Worm (Caenorhabditis elegans) whole organism, L2 larva: ENCODE results near the gene ZK1067.3.
A peak's percentile ranks its signal among the peaks of the same experiment; 100 is the strongest.

Source experiments
- C34F6.9 ChIP-seq: fragments of 150-350 bp; optimal IDR thresholded peaks from 2 replicates; lab custom pipeline; 2014; ENCODE audit warnings: missing biosample characterization, missing genetic modification characterization
- F13H6.1 ChIP-seq: sonication (generic microtip); optimal IDR thresholded peaks from 2 replicates; lab custom pipeline; 2016; ENCODE audit warnings: missing genetic modification characterization, missing compliant biosample characterization
- R02D3.7 ChIP-seq: fragments of 150-350 bp; optimal IDR thresholded peaks from 2 replicates; lab custom pipeline; 2014; ENCODE audit warnings: missing biosample characterization, missing genetic modification characterization
- Y55F3AM.14 ChIP-seq: fragments of 200-800 bp; sonication (Bioruptor generic); optimal IDR thresholded peaks from 2 replicates; lab custom pipeline; 2018; ENCODE audit warnings: mild to moderate bottlenecking, missing genetic modification characterization, missing compliant biosample characterization
- ZK546.5 ChIP-seq: sonication (generic microtip); optimal IDR thresholded peaks from 2 replicates; lab custom pipeline; 2017; ENCODE audit warnings: missing biosample characterization, missing genetic modification characterization
- blmp-1 ChIP-seq: sonication (generic microtip); optimal IDR thresholded peaks from 2 replicates; lab custom pipeline; 2017; ENCODE audit warnings: missing genetic modification characterization, mild to moderate bottlenecking, missing compliant biosample characterization, antibody characterized with exemption, moderate library complexity; ENCODE audit not compliant: insufficient read depth
- ceh-82 ChIP-seq: fragments of 150-350 bp; optimal IDR thresholded peaks from 2 replicates; lab custom pipeline; 2014; ENCODE audit warnings: missing biosample characterization, missing genetic modification characterization
- crh-2 ChIP-seq: sonication (generic microtip); optimal IDR thresholded peaks from 2 replicates; lab custom pipeline; 2017; ENCODE audit warnings: missing biosample characterization, missing genetic modification characterization
- dmd-4 ChIP-seq: sonication (generic microtip); optimal IDR thresholded peaks from 2 replicates; lab custom pipeline; 2017; ENCODE audit warnings: missing biosample characterization, missing genetic modification characterization
- elt-1 ChIP-seq: fragments of 150-350 bp; optimal IDR thresholded peaks from 2 replicates; lab custom pipeline; 2014; ENCODE audit warnings: missing biosample characterization, missing genetic modification characterization
- elt-3 ChIP-seq: sonication (generic microtip); optimal IDR thresholded peaks from 2 replicates; lab custom pipeline; 2017; ENCODE audit warnings: missing biosample characterization, missing genetic modification characterization
- lin-11 ChIP-seq: fragments of 150-350 bp; sonication (generic microtip); optimal IDR thresholded peaks from 2 replicates; lab custom pipeline; 2014; ENCODE audit warnings: missing biosample characterization, missing genetic modification characterization, inconsistent platforms, mixed read lengths
- lin-13 ChIP-seq: fragments of 150-350 bp; optimal IDR thresholded peaks from 2 replicates; lab custom pipeline; 2014; ENCODE audit warnings: missing biosample characterization, missing genetic modification reagents, missing genetic modification characterization
- lin-39 ChIP-seq: fragments of 150-350 bp; optimal IDR thresholded peaks from 2 replicates; lab custom pipeline; 2014; ENCODE audit warnings: missing biosample characterization, missing genetic modification reagents, missing genetic modification characterization
- lsy-2 ChIP-seq, 2 experiments: fragments of 150-350 bp in 1 of 2; sonication (generic microtip) in 1 of 2; optimal IDR thresholded peaks; 2 replicates each; lab custom pipeline; 2014 to 2017; ENCODE audit warnings: missing biosample characterization in 2 of 2, missing genetic modification characterization in 2 of 2
- mab-5 ChIP-seq: fragments of 150-350 bp; optimal IDR thresholded peaks from 2 replicates; lab custom pipeline; 2014; ENCODE audit warnings: missing biosample characterization, missing genetic modification characterization
- mbf-1 ChIP-seq: sonication (generic microtip); optimal IDR thresholded peaks from 2 replicates; lab custom pipeline; 2017; ENCODE audit warnings: missing biosample characterization, missing genetic modification characterization
- nhr-10 ChIP-seq: sonication (generic microtip); optimal IDR thresholded peaks from 2 replicates; lab custom pipeline; 2017; ENCODE audit warnings: missing biosample characterization, missing genetic modification characterization
- nhr-11 ChIP-seq: fragments of 150-350 bp; optimal IDR thresholded peaks from 2 replicates; lab custom pipeline; 2014; ENCODE audit warnings: missing biosample characterization, missing genetic modification characterization
- nhr-12 ChIP-seq: fragments of 150-350 bp; optimal IDR thresholded peaks from 2 replicates; lab custom pipeline; 2014; ENCODE audit warnings: missing biosample characterization, missing genetic modification characterization
- nhr-129 ChIP-seq: fragments of 150-350 bp; optimal IDR thresholded peaks from 2 replicates; lab custom pipeline; 2014; ENCODE audit warnings: missing biosample characterization, missing genetic modification characterization
- nhr-21 ChIP-seq: fragments of 150-350 bp; optimal IDR thresholded peaks from 2 replicates; lab custom pipeline; 2014; ENCODE audit warnings: missing biosample characterization, missing genetic modification characterization
- nhr-23 ChIP-seq: fragments of 150-350 bp; optimal IDR thresholded peaks from 2 replicates; lab custom pipeline; 2014; ENCODE audit warnings: missing biosample characterization, missing genetic modification reagents, missing genetic modification characterization
- nhr-237 ChIP-seq: fragments of 150-350 bp; optimal IDR thresholded peaks from 2 replicates; lab custom pipeline; 2014; ENCODE audit warnings: missing biosample characterization, missing genetic modification characterization
- nhr-25 ChIP-seq: fragments of 150-350 bp; sonication (generic microtip); optimal IDR thresholded peaks from 3 replicates; lab custom pipeline; 2014; ENCODE audit warnings: missing biosample characterization, missing genetic modification characterization
- peb-1 ChIP-seq: fragments of 150-350 bp; optimal IDR thresholded peaks from 2 replicates; lab custom pipeline; 2014; ENCODE audit warnings: missing biosample characterization, missing genetic modification characterization
- sem-4 ChIP-seq: fragments of 150-350 bp; optimal IDR thresholded peaks from 2 replicates; lab custom pipeline; 2014; ENCODE audit warnings: missing biosample characterization, missing genetic modification reagents, missing genetic modification characterization
- skn-1 ChIP-seq: sonication (generic microtip); optimal IDR thresholded peaks from 2 replicates; lab custom pipeline; 2017; ENCODE audit warnings: missing biosample characterization, missing genetic modification characterization
- sma-3 ChIP-seq: sonication (generic microtip); optimal IDR thresholded peaks from 2 replicates; lab custom pipeline; 2016; ENCODE audit warnings: missing genetic modification reagents, missing genetic modification characterization, missing compliant biosample characterization
- sma-9 ChIP-seq, 2 experiments: fragments of 150-350 bp in 1 of 2; sonication (generic microtip) in 1 of 2; optimal IDR thresholded peaks; 2 replicates each; lab custom pipeline; 2014 to 2016; ENCODE audit warnings: missing genetic modification characterization in 2 of 2, mild to moderate bottlenecking in 1 of 2, missing biosample characterization in 1 of 2, missing compliant biosample characterization in 1 of 2, missing genetic modification reagents in 1 of 2, moderate library complexity in 1 of 2
- snpc-4 ChIP-seq: fragments of 150-350 bp; optimal IDR thresholded peaks from 2 replicates; lab custom pipeline; 2014; ENCODE audit warnings: missing biosample characterization, missing genetic modification characterization
- unc-39 ChIP-seq: fragments of 150-350 bp; optimal IDR thresholded peaks from 2 replicates; lab custom pipeline; 2014; ENCODE audit warnings: missing biosample characterization, missing genetic modification characterization
- unc-55 ChIP-seq: fragments of 150-350 bp; sonication (generic microtip); optimal IDR thresholded peaks from 3 replicates; lab custom pipeline; 2014; ENCODE audit warnings: missing biosample characterization, missing genetic modification reagents, missing genetic modification characterization
- unc-62 ChIP-seq: fragments of 150-350 bp; optimal IDR thresholded peaks from 2 replicates; lab custom pipeline; 2014; ENCODE audit warnings: missing biosample characterization, missing genetic modification reagents, missing genetic modification characterization
- ztf-1 ChIP-seq: fragments of 200-800 bp; sonication (Bioruptor generic); conservative IDR thresholded peaks from 2 replicates; pipeline ENCODE4 v1.3.6; 2022; ENCODE audit warnings: missing genetic modification characterization, missing compliant biosample characterization
- ztf-11 ChIP-seq: sonication (generic microtip); optimal IDR thresholded peaks from 2 replicates; lab custom pipeline; 2017; ENCODE audit warnings: missing biosample characterization, missing genetic modification characterization
- ztf-4 ChIP-seq: fragments of 150-350 bp; optimal IDR thresholded peaks from 2 replicates; lab custom pipeline; 2014; ENCODE audit warnings: missing biosample characterization, missing genetic modification characterization

The ZK1067.3 gene

DNA sequence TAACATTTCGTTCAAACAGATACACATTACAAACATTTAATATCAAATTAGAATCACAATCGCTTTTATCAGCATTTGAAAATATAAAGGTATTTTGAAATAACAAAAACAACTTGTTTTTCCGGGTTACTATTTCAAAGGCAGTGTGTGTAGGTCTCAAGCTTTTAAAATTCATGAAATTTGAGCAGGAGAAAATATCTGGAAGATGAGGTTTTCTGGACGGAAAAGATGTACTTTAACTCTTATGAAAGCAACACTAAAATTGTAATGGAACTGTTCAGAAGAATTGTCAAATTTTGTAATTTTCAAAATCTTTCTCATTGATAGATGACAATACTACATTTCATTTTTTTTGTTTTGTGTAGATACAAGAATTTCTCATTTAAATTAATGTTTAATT, 35.5 kb downstream of the ZK1067.3 start:
- TF ChIP-seq nhr-21 (tag; lab: Kevin White, UChicago): no peak
- TF ChIP-seq F13H6.1 (tag; lab: Kevin White, UChicago): no peak
- no peak for TF ChIP-seq skn-1 (tag; lab: Kevin White, UChicago)
- no peak for TF ChIP-seq dmd-4
- no peak for TF ChIP-seq ceh-82 (tag; lab: Kevin White, UChicago)
- TF ChIP-seq ztf-4 (tag; lab: Kevin White, UChicago): no peak
- TF ChIP-seq ztf-11 (tag; lab: Kevin White, UChicago): no peak
- TF ChIP-seq snpc-4 (tag; lab: Kevin White, UChicago): no peak
- no peak for TF ChIP-seq C34F6.9 (tag; lab: Kevin White, UChicago)
- TF ChIP-seq ztf-1 (GFP tag; lab: Robert Waterston, UW): no peak
- TF ChIP-seq peb-1 (tag; lab: Kevin White, UChicago): no peak
- TF ChIP-seq nhr-129 (tag; lab: Kevin White, UChicago): no peak
- no peak for TF ChIP-seq crh-2 (tag; lab: Kevin White, UChicago)
- no peak for TF ChIP-seq mab-5
- no peak for TF ChIP-seq sem-4 (tag; lab: Kevin White, UChicago)
- no peak for TF ChIP-seq lin-11 (tag; lab: Kevin White, UChicago)
- no peak for TF ChIP-seq unc-39 (tag; lab: Kevin White, UChicago)
- TF ChIP-seq nhr-12 (tag; lab: Kevin White, UChicago): no peak

- TF ChIP-seq nhr-21 (tag; lab: Kevin White, UChicago) (no peak), ceh-82 (tag; lab: Kevin White, UChicago) (no peak), lin-39 (tag; lab: Kevin White, UChicago) (no peak), nhr-237 (tag; lab: Kevin White, UChicago) (no peak), nhr-10 (tag; lab: Kevin White, UChicago) (no peak), peb-1 (tag; lab: Kevin White, UChicago) (no peak), elt-1 (tag; lab: Kevin White, UChicago) (no peak), ztf-11 (tag; lab: Kevin White, UChicago) (no peak), sma-3 (GFP tag; lab: Kevin White, UChicago) (no peak), nhr-25 (peak; percentile 28), crh-2 (tag; lab: Kevin White, UChicago) (no peak), nhr-11 (tag; lab: Kevin White, UChicago) (no peak), F13H6.1 (tag; lab: Kevin White, UChicago) (no peak), ZK546.5 (tag; lab: Kevin White, UChicago) (no peak), nhr-23 (tag; lab: Kevin White, UChicago) (no peak), nhr-129 (tag; lab: Kevin White, UChicago) (peak; percentile 51), lsy-2 (tag; optimal IDR thresholded peaks at IDR 0.05; lab: Kevin White, UChicago) (no peak), ztf-4 (tag; lab: Kevin White, UChicago) (no peak), C34F6.9 (tag; lab: Kevin White, UChicago) (peak; percentile 1), sma-9 (GFP tag; optimal IDR thresholded peaks at IDR 0.05; lab: Kevin White, UChicago) (peak; percentile 16), sma-9 (tag; optimal IDR thresholded peaks at IDR 0.05; lab: Kevin White, UChicago) (no peak), blmp-1 (tag; lab: Kevin White, UChicago) (peak; percentile 36), Y55F3AM.14 (GFP tag; lab: Kevin White, UChicago) (no peak), dmd-4 (no peak), lin-13 (no peak)
Measured at ce11 chrII:9260026-9260425, 37.0 kb downstream of the ZK1067.3 start.

DNA sequence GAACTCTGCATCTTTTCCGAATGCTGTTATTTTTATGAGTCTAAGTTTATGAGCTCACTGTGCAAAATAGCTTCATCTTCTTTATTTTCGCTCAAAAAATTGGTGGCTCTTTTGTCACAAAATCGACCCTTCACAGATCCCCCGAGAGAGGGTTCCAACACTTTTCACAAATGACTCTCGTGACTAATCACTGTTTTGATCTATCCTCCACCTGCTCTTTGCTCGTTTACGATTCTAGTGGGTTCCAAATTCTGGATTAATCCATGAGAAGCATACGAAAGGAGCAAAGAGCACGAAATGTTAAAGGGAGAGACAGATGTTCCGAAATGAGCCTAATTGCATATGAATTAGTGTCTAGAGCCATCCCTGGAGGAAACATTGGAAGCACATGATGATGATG, 38.3 kb downstream of the ZK1067.3 start:
- no peak for TF ChIP-seq dmd-4
- TF ChIP-seq nhr-21 (tag; lab: Kevin White, UChicago): no peak
- TF ChIP-seq unc-55 (GFP tag; lab: Kevin White, UChicago): no peak
- no peak for TF ChIP-seq mbf-1 (tag; lab: Kevin White, UChicago)
- TF ChIP-seq unc-39 (tag; lab: Kevin White, UChicago): no peak
- no peak for TF ChIP-seq ztf-1 (GFP tag; lab: Robert Waterston, UW)
- TF ChIP-seq F13H6.1 (tag; lab: Kevin White, UChicago): no peak
- no peak for TF ChIP-seq elt-3 (tag; lab: Kevin White, UChicago)
- TF ChIP-seq unc-62: no peak
- TF ChIP-seq ztf-4 (tag; lab: Kevin White, UChicago): no peak
- no peak for TF ChIP-seq nhr-129 (tag; lab: Kevin White, UChicago)
- TF ChIP-seq R02D3.7 (tag; lab: Kevin White, UChicago): no peak
- no peak for TF ChIP-seq mab-5
- TF ChIP-seq nhr-23 (tag; lab: Kevin White, UChicago): no peak
- no peak for TF ChIP-seq lsy-2 (tag; optimal IDR thresholded peaks at IDR 0.05; lab: Kevin White, UChicago)
